Fruit fly (Drosophila melanogaster) whole organism, embryonic: Measurements from ENCODE around the gene Rbp4.

Experiments
- Abd-B ChIP-seq: fragments of 200-800 bp; sonication (Bioruptor generic); optimal IDR thresholded peaks from 2 replicates; lab custom pipeline; 2018; ENCODE audit warnings: missing biosample characterization, mild to moderate bottlenecking, missing genetic modification characterization, moderate library complexity
- BtbVII ChIP-seq: fragments of 200-800 bp; sonication (Bioruptor generic); optimal IDR thresholded peaks from 3 replicates; lab custom pipeline; 2017; ENCODE audit warnings: missing biosample characterization, mild to moderate bottlenecking, missing genetic modification characterization
- CG10979 ChIP-seq: fragments of 200-800 bp; sonication (Bioruptor generic); optimal IDR thresholded peaks from 2 replicates; lab custom pipeline; 2018; ENCODE audit warnings: missing biosample characterization, mild to moderate bottlenecking, missing genetic modification characterization, moderate library complexity
- CG11398 ChIP-seq: fragments of 200-800 bp; sonication (Bioruptor generic); optimal IDR thresholded peaks from 2 replicates; lab custom pipeline; 2016; ENCODE audit warnings: missing biosample characterization, missing genetic modification characterization
- CG11723 ChIP-seq: fragments of 200-800 bp; sonication (Bioruptor generic); optimal IDR thresholded peaks from 2 replicates; lab custom pipeline; 2017; ENCODE audit warnings: missing biosample characterization, mild to moderate bottlenecking, missing genetic modification characterization
- CG12071 ChIP-seq: fragments of 200-800 bp; sonication (Bioruptor generic); optimal IDR thresholded peaks from 3 replicates; lab custom pipeline; 2018; ENCODE audit warnings: missing biosample characterization, mild to moderate bottlenecking, missing genetic modification characterization
- CG12236 ChIP-seq: fragments of 200-800 bp; sonication (Bioruptor generic); optimal IDR thresholded peaks from 2 replicates; lab custom pipeline; 2016; ENCODE audit warnings: missing biosample characterization, missing genetic modification characterization
- CG14667 ChIP-seq: fragments of 200-800 bp; sonication (Bioruptor generic); IDR thresholded peaks from 2 replicates; pipeline ENCODE4 v1.3.6; 2022; ENCODE audit warnings: missing biosample characterization, missing genetic modification characterization
- CG15601 ChIP-seq: fragments of 200-800 bp; sonication (Bioruptor generic); optimal IDR thresholded peaks from 3 replicates; lab custom pipeline; 2019; ENCODE audit warnings: missing biosample characterization, mild to moderate bottlenecking, missing genetic modification characterization, moderate library complexity
- CG15696 ChIP-seq: fragments of 200-800 bp; sonication (Bioruptor generic); optimal IDR thresholded peaks from 2 replicates; lab custom pipeline; 2019; ENCODE audit warnings: missing biosample characterization, mild to moderate bottlenecking, missing genetic modification characterization, moderate library complexity
- CG1603 ChIP-seq: fragments of 200-800 bp; sonication (Bioruptor generic); optimal IDR thresholded peaks from 2 replicates; lab custom pipeline; 2019; ENCODE audit warnings: missing biosample characterization, mild to moderate bottlenecking, missing genetic modification characterization, moderate library complexity
- CG2678 ChIP-seq: fragments of 200-800 bp; sonication (Bioruptor generic); optimal IDR thresholded peaks from 3 replicates; lab custom pipeline; 2019; ENCODE audit warnings: missing biosample characterization, mild to moderate bottlenecking, missing genetic modification characterization, moderate library complexity
- CG5180 ChIP-seq: fragments of 200-800 bp; sonication (Bioruptor generic); optimal IDR thresholded peaks from 3 replicates; lab custom pipeline; 2017; ENCODE audit warnings: missing biosample characterization, missing genetic modification characterization, mild to moderate bottlenecking, moderate library complexity, missing genetic modification reagents
- CG7372 ChIP-seq: fragments of 200-800 bp; sonication (Bioruptor generic); IDR thresholded peaks from 2 replicates; pipeline ENCODE4 v1.3.6; 2022; ENCODE audit warnings: missing biosample characterization, missing genetic modification characterization
- CG7963 ChIP-seq: fragments of 200-800 bp; sonication (Bioruptor generic); IDR thresholded peaks from 3 replicates; pipeline ENCODE4 v1.3.6; 2022; ENCODE audit warnings: missing biosample characterization, missing genetic modification characterization; ENCODE audit not compliant: partially characterized antibody
- CG9797 ChIP-seq: fragments of 200-800 bp; sonication (Bioruptor generic); optimal IDR thresholded peaks from 3 replicates; lab custom pipeline; 2018; ENCODE audit warnings: missing biosample characterization, mild to moderate bottlenecking, missing genetic modification characterization
- CHES-1-like ChIP-seq: fragments of 200-800 bp; sonication (Bioruptor generic); optimal IDR thresholded peaks from 2 replicates; lab custom pipeline; 2016; ENCODE audit warnings: missing biosample characterization, missing genetic modification characterization
- CkIIα-i1 ChIP-seq: fragments of 200-800 bp; sonication (Bioruptor generic); IDR thresholded peaks from 2 replicates; pipeline ENCODE4 v1.3.6; 2022; ENCODE audit warnings: missing biosample characterization, missing genetic modification characterization
- D ChIP-seq, 2 experiments: fragments of 200-800 bp in 1 of 2; fragments of >200 bp in 1 of 2; sonication (Bioruptor generic) in 1 of 2; optimal IDR thresholded peaks; 2 replicates in 1 of 2; 3 replicates in 1 of 2; lab custom pipeline; 2017; ENCODE audit warnings: mild to moderate bottlenecking in 1 of 2, missing biosample characterization in 1 of 2, missing genetic modification characterization in 1 of 2, missing genetic modification reagents in 1 of 2
- Ets65A ChIP-seq: fragments of 200-800 bp; sonication (Bioruptor generic); peaks from one replicate; lab custom pipeline; 2016; ENCODE audit warnings: missing biosample characterization, missing genetic modification characterization
- Fer3 ChIP-seq: fragments of 200-800 bp; sonication (Bioruptor generic); optimal IDR thresholded peaks from 2 replicates; lab custom pipeline; 2018; ENCODE audit warnings: missing biosample characterization, mild to moderate bottlenecking, missing genetic modification characterization, moderate library complexity
- H2.0 ChIP-seq: fragments of 200-800 bp; sonication (Bioruptor generic); IDR thresholded peaks from 2 replicates; pipeline ENCODE4 v1.3.6; 2022; ENCODE audit warnings: missing biosample characterization, missing genetic modification characterization
- HLH54F ChIP-seq: fragments of 200-800 bp; sonication (Bioruptor generic); optimal IDR thresholded peaks from 3 replicates; lab custom pipeline; 2016; ENCODE audit warnings: missing biosample characterization, missing genetic modification characterization
- Hr78 ChIP-seq, 2 experiments: fragments of 200-800 bp in 1 of 2; fragments of >200 bp in 1 of 2; sonication (Bioruptor generic) in 1 of 2; optimal IDR thresholded peaks; 2 replicates each; lab custom pipeline; 2017 to 2019; ENCODE audit warnings: missing biosample characterization in 2 of 2, missing genetic modification characterization in 2 of 2, mild to moderate bottlenecking in 1 of 2, moderate library complexity in 1 of 2
- Lhr ChIP-seq: fragments of 200-800 bp; sonication (Bioruptor generic); optimal IDR thresholded peaks from 3 replicates; lab custom pipeline; 2017; ENCODE audit warnings: mild to moderate bottlenecking, missing biosample characterization, missing genetic modification reagents, missing genetic modification characterization
- NC2α ChIP-seq: fragments of 200-800 bp; sonication (Bioruptor generic); optimal IDR thresholded peaks from 2 replicates; lab custom pipeline; 2016; ENCODE audit warnings: missing biosample characterization, missing genetic modification characterization
- NK7.1 ChIP-seq: fragments of 200-800 bp; sonication (Bioruptor generic); optimal IDR thresholded peaks from 3 replicates; lab custom pipeline; 2016; ENCODE audit warnings: missing biosample characterization, missing genetic modification characterization
- NfI ChIP-seq: fragments of 200-800 bp; sonication (Bioruptor generic); optimal IDR thresholded peaks from 3 replicates; lab custom pipeline; 2018; ENCODE audit warnings: missing biosample characterization, mild to moderate bottlenecking, missing genetic modification characterization, moderate library complexity
- Tbp ChIP-seq: fragments of >200 bp; optimal IDR thresholded peaks from 2 replicates; lab custom pipeline; 2018; ENCODE audit warnings: missing biosample characterization, missing genetic modification characterization
- al ChIP-seq: fragments of 200-800 bp; sonication (Bioruptor generic); IDR thresholded peaks from 2 replicates; pipeline ENCODE4 v1.3.6; 2022; ENCODE audit warnings: missing biosample characterization, missing genetic modification characterization
- cas ChIP-seq: fragments of 200-800 bp; sonication (Bioruptor generic); IDR thresholded peaks from 2 replicates; pipeline ENCODE4 v1.3.6; 2022; ENCODE audit warnings: missing biosample characterization, missing genetic modification characterization
- cg ChIP-seq: fragments of 200-800 bp; sonication (Bioruptor generic); optimal IDR thresholded peaks from 3 replicates; lab custom pipeline; 2019; ENCODE audit warnings: missing biosample characterization, mild to moderate bottlenecking, missing genetic modification characterization, moderate library complexity
- dati ChIP-seq: fragments of 200-800 bp; sonication (Bioruptor generic); IDR thresholded peaks from 2 replicates; pipeline ENCODE4 v1.3.6; 2022; ENCODE audit warnings: missing biosample characterization, missing genetic modification characterization
- eyg ChIP-seq: fragments of 200-800 bp; sonication (Bioruptor generic); optimal IDR thresholded peaks from 3 replicates; lab custom pipeline; 2016; ENCODE audit warnings: missing biosample characterization, missing genetic modification characterization
- hkb ChIP-seq, 2 experiments: fragments of 200-800 bp in 1 of 2; fragments of >200 bp in 1 of 2; sonication (Bioruptor generic) in 1 of 2; IDR thresholded peaks in 1 of 2; optimal IDR thresholded peaks in 1 of 2; 2 replicates each; pipeline versions ENCODE4 v1.3.6 to Lab custom; 2017 to 2022; ENCODE audit warnings: missing biosample characterization in 1 of 2, missing genetic modification characterization in 1 of 2
- inv ChIP-seq: fragments of 200-800 bp; sonication (Bioruptor generic); IDR thresholded peaks from 2 replicates; pipeline ENCODE4 v1.3.6; 2022; ENCODE audit warnings: missing biosample characterization, missing genetic modification characterization; ENCODE audit not compliant: partially characterized antibody
- lab ChIP-seq: fragments of 200-800 bp; sonication (Bioruptor generic); optimal IDR thresholded peaks from 3 replicates; lab custom pipeline; 2017; ENCODE audit warnings: missing biosample characterization, missing genetic modification characterization, mild to moderate bottlenecking, moderate library complexity, missing genetic modification reagents
- pzg ChIP-seq: fragments of 200-800 bp; sonication (Bioruptor generic); optimal IDR thresholded peaks from 3 replicates; lab custom pipeline; 2018; ENCODE audit warnings: missing biosample characterization, mild to moderate bottlenecking, missing genetic modification characterization, moderate library complexity
- repo ChIP-seq: fragments of 200-800 bp; sonication (Bioruptor generic); optimal IDR thresholded peaks from 2 replicates; lab custom pipeline; 2016; ENCODE audit warnings: missing biosample characterization, missing genetic modification characterization
- sens-2 ChIP-seq: fragments of 200-800 bp; sonication (Bioruptor generic); IDR thresholded peaks from 2 replicates; pipeline ENCODE4 v1.3.6; 2022; ENCODE audit warnings: missing biosample characterization, missing genetic modification characterization
- sima ChIP-seq: fragments of 200-800 bp; sonication (Bioruptor generic); optimal IDR thresholded peaks from 2 replicates; lab custom pipeline; 2016; ENCODE audit warnings: missing biosample characterization, missing genetic modification characterization
- tap ChIP-seq: fragments of 200-800 bp; optimal IDR thresholded peaks from 3 replicates; lab custom pipeline; 2019; ENCODE audit warnings: missing biosample characterization, mild to moderate bottlenecking, missing genetic modification characterization, moderate library complexity
- tin ChIP-seq: fragments of 200-800 bp; sonication (Bioruptor generic); optimal IDR thresholded peaks from 3 replicates; lab custom pipeline; 2016; ENCODE audit warnings: missing biosample characterization, missing genetic modification characterization
- trem ChIP-seq: fragments of 200-800 bp; optimal IDR thresholded peaks from 3 replicates; lab custom pipeline; 2019; ENCODE audit warnings: missing biosample characterization, mild to moderate bottlenecking, missing genetic modification characterization, moderate library complexity
- tx ChIP-seq: fragments of 200-800 bp; sonication (Bioruptor generic); optimal IDR thresholded peaks from 2 replicates; lab custom pipeline; 2016; ENCODE audit warnings: missing biosample characterization, missing genetic modification characterization
- yki ChIP-seq: fragments of >200 bp; optimal IDR thresholded peaks from 3 replicates; lab custom pipeline; 2018
- zen ChIP-seq: fragments of 200-800 bp; sonication (Bioruptor generic); optimal IDR thresholded peaks from 3 replicates; lab custom pipeline; 2018; ENCODE audit warnings: missing biosample characterization, mild to moderate bottlenecking, missing genetic modification characterization, moderate library complexity
- zfh2 ChIP-seq: fragments of 200-800 bp; sonication (Bioruptor generic); optimal IDR thresholded peaks from 2 replicates; lab custom pipeline; 2016; ENCODE audit warnings: missing biosample characterization, missing genetic modification characterization

Gene Rbp4

dm6 chr3R:13686371-13687211 is 30.4 kb upstream of the Rbp4 start, which contains the start of gene omd (continued):
- TF ChIP-seq CHES-1-like (GFP tag; lab: Kevin White, UChicago) (peak; percentile 49), CG15696 (peak; percentile 70), Fer3 (tag; lab: Kevin White, UChicago) (no peak), HLH54F (GFP tag; lab: Kevin White, UChicago) (peak; percentile 41), CG7963 (GFP tag; lab: Robert Waterston, UW) (no peak), cg (GFP tag; lab: Kevin White, UChicago) (peak; percentile 75), lab (GFP tag; lab: Kevin White, UChicago) (peak; percentile 87), CG1603 (tag; lab: Kevin White, UChicago) (no peak), sens-2 (GFP tag; lab: Robert Waterston, UW) (0 out of 2 replicates have a peak, but pooled peaks have one; percentile 30), CG15601 (no peak), NC2α (GFP tag; lab: Kevin White, UChicago) (no peak), pzg (GFP tag; lab: Kevin White, UChicago) (peak; percentile 11), CG14667 (GFP tag; lab: Robert Waterston, UW) (no peak), zfh2 (GFP tag; lab: Kevin White, UChicago) (peak; percentile 10), eyg (GFP tag; lab: Kevin White, UChicago) (peak; percentile 69), trem (peak; percentile 11), hkb (optimal IDR thresholded peaks at IDR 0.05; lab: Kevin White, UChicago) (no peak), hkb (GFP tag; IDR thresholded peaks at IDR 0.05; lab: Robert Waterston, UW) (peak; percentile 77), D (optimal IDR thresholded peaks at IDR 0.05; lab: Kevin White, UChicago) (no peak), D (GFP tag; optimal IDR thresholded peaks at IDR 0.05; lab: Kevin White, UChicago) (peak; percentile 66), sima (GFP tag; lab: Kevin White, UChicago) (peak; percentile 3), tap (tag; lab: Kevin White, UChicago) (no peak), CG7372 (no peak), CG12071 (no peak), NK7.1 (peak; percentile 53), CG11398 (peak; percentile 31), CG9797 (no peak), CkIIα-i1 (GFP tag; lab: Robert Waterston, UW) (no peak), BtbVII (GFP tag; lab: Kevin White, UChicago) (peak; percentile 95), Tbp (GFP tag; lab: Kevin White, UChicago) (no peak), repo (peak; percentile 25), dati (GFP tag; lab: Robert Waterston, UW) (peak; percentile 43; the same call in 1 of the 2 replicates), CG10979 (tag; lab: Kevin White, UChicago) (peak; percentile 31), Abd-B (GFP tag; lab: Kevin White, UChicago) (no peak), H2.0 (GFP tag; lab: Robert Waterston, UW) (0 out of 2 replicates have a peak, but pooled peaks have one; percentile 28), NfI (GFP tag; lab: Kevin White, UChicago) (no peak), inv (GFP tag; lab: Robert Waterston, UW) (no peak), CG12236 (GFP tag; lab: Kevin White, UChicago) (peak; percentile 61), CG2678 (tag; lab: Kevin White, UChicago) (no peak), yki (lab: Kevin White, UChicago) (no peak), CG11723 (no peak), cas (GFP tag; lab: Robert Waterston, UW) (no peak), CG5180 (no peak), al (peak; percentile 26; the same call in 1 of the 2 replicates), Lhr (GFP tag; lab: Kevin White, UChicago) (no peak), tx (GFP tag; lab: Kevin White, UChicago) (peak; percentile 40), tin (peak; percentile 6), Hr78 (GFP tag; optimal IDR thresholded peaks at IDR 0.05; lab: Kevin White, UChicago) (no peak), zen (tag; lab: Kevin White, UChicago) (no peak), Ets65A (no peak)
